Fruit fly (Drosophila melanogaster) Kc167 (cell line): ENCODE data around the gene CG2124.

Source experiments
- Myc ChIP-seq: fragments of >200 bp; optimal IDR thresholded peaks from 2 replicates; lab custom pipeline; 2017; ENCODE audit warnings: missing external identifiers
- Sin3A ChIP-seq: fragments of >200 bp; optimal IDR thresholded peaks from 2 replicates; lab custom pipeline; 2018; ENCODE audit warnings: missing external identifiers
- h ChIP-seq: fragments of >200 bp; optimal IDR thresholded peaks from 3 replicates; lab custom pipeline; 2018; ENCODE audit warnings: missing external identifiers
- insv ChIP-seq: fragments of >200 bp; optimal IDR thresholded peaks from 3 replicates; lab custom pipeline; 2018; ENCODE audit warnings: missing external identifiers
- psq ChIP-seq: fragments of >200 bp; optimal IDR thresholded peaks from 2 replicates; lab custom pipeline; 2017; ENCODE audit warnings: missing external identifiers
- ttk ChIP-seq: sonication (Bioruptor generic); optimal IDR thresholded peaks from 2 replicates; lab custom pipeline; 2017; ENCODE audit warnings: missing external identifiers

CG2124 gene

dm6 chrX:10627062-10627756 is 31.3 kb downstream of the CG2124 start, which contains the start of the genes CG9806 and X11Lbeta:
TSS of gene CG9806 (minus strand) at chrX:10627112.
TSS of gene X11Lbeta (plus strand) at chrX:10627737.
- no peak for TF ChIP-seq Sin3A
- TF ChIP-seq Myc (lab: Kevin White, UChicago), result no peak
- TF ChIP-seq psq (lab: Kevin White, UChicago), result no peak
- TF ChIP-seq insv (lab: Kevin White, UChicago), result no peak
- no peak for TF ChIP-seq h (lab: Kevin White, UChicago)
- TF ChIP-seq ttk (lab: Kevin White, UChicago), result no peak

DNA sequence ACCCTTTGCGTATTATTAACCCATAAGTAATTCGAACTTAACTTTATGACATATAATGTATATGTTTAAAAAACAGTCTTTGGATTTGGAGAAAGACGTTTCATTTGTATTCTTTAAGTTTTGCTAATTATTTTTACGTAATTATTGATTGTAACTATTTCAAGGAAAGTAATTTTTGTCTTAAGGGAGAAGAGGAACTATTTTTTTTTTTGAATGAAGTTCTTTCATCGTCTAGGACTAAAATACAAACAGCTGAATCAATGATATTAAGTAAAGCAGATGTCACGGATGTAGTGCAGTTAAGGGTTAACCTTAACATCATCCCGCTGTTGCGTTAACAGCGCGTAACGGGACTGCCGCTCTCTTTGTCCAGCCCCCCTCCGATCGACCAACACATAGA is 33.0 kb downstream of the CG2124 start:
- TF ChIP-seq Myc (lab: Kevin White, UChicago) (no peak), h (lab: Kevin White, UChicago) (no peak), psq (lab: Kevin White, UChicago) (no peak), ttk (lab: Kevin White, UChicago) (no peak), insv (lab: Kevin White, UChicago) (no peak), Sin3A (no peak)

dm6 chrX:10642233-10642751 is 46.4 kb downstream of the CG2124 start:
- no peak for TF ChIP-seq Myc (lab: Kevin White, UChicago)
- no peak for TF ChIP-seq h (lab: Kevin White, UChicago)
- TF ChIP-seq psq (lab: Kevin White, UChicago), result no peak
